Worm (Caenorhabditis elegans): ENCODE results near the gene F53G2.3.

DNA sequence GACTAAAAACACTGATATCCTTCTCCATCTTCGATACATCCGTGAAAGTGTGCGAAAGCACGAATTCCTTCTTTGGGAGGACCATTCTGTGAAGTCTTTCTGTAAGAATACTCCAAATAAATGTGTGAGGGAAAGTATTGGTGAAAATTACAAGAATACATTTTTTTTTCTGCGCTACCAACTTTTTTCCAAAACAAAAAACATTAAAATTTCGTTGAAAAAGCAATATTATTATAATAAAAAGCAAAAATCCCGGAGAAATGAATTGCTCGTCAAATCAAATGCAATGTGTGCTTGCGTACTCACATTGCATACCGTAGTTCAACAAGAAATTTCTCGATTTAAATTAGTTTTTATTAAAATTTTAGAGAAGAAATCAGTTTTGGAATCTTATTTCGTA is 41.8 kb downstream of the F53G2.3 start, which contains the start of gene bath-13:
- TF ChIP-seq F23B12.7 (tag; optimal IDR thresholded peaks at IDR 0.05; ENCODE audit: insufficient read depth) (no peak), attf-3 (GFP tag; conservative IDR thresholded peaks at IDR 0.05) (no peak), let-607 (tag; optimal IDR thresholded peaks at IDR 0.05) (no peak), lin-40 (tag; optimal IDR thresholded peaks at IDR 0.05) (no peak), lag-1 (GFP tag; IDR thresholded peaks at IDR 0.05) (no peak), akir-1 (GFP tag; optimal IDR thresholded peaks at IDR 0.05) (no peak)
